Fruit fly (Drosophila melanogaster) whole organism, wandering third instar larva: ENCODE results near the gene GlnRS.
A peak's percentile ranks its signal among the peaks of the same experiment; 100 is the strongest.

Experiments
- Abd-B ChIP-seq: fragments of >200 bp; optimal IDR thresholded peaks from 2 replicates; lab custom pipeline; 2017; ENCODE audit warnings: missing biosample characterization, missing genetic modification characterization
- br ChIP-seq: fragments of 200-800 bp; sonication (Bioruptor generic); optimal IDR thresholded peaks from 2 replicates; lab custom pipeline; 2016; ENCODE audit warnings: missing biosample characterization, missing genetic modification characterization
- fru ChIP-seq: fragments of 200-800 bp; sonication (Bioruptor generic); optimal IDR thresholded peaks from 3 replicates; lab custom pipeline; 2016; ENCODE audit warnings: missing biosample characterization, mild to moderate bottlenecking, missing genetic modification characterization
- h ChIP-seq: fragments of 200-800 bp; sonication (Bioruptor generic); optimal IDR thresholded peaks from 3 replicates; lab custom pipeline; 2016; ENCODE audit warnings: missing biosample characterization, mild to moderate bottlenecking, missing genetic modification characterization

- TF ChIP-seq br (GFP tag; lab: Kevin White, UChicago) (peak; percentile 57), Abd-B (no peak), h (GFP tag; lab: Kevin White, UChicago) (no peak), fru (GFP tag; lab: Kevin White, UChicago) (peak; percentile 50)
Measured at dm6 chr3R:25281165-25281564, 15.6 kb upstream of the GlnRS start, which contains the start of gene CG11892.
